Worm (Caenorhabditis elegans) whole organism, L1 larva: ENCODE data around the gene ccpp-6.
A peak's percentile ranks its signal among the peaks of the same experiment; 100 is the strongest.

ENCODE experiments used
- C04F5.9 ChIP-seq: sonication (generic microtip); optimal IDR thresholded peaks from 2 replicates; lab custom pipeline; 2016; ENCODE audit warnings: missing genetic modification characterization, missing compliant biosample characterization
- elt-3 ChIP-seq, 6 experiments: fragments of 150-350 bp in 1 of 6; sonication (generic microtip); optimal IDR thresholded peaks; 2 replicates each; lab custom pipeline; 2017 to 2018; ENCODE audit warnings: missing biosample characterization in 6 of 6, missing genetic modification characterization in 6 of 6, inconsistent platforms in 1 of 6
- jun-1 ChIP-seq: fragments of 150-350 bp; optimal IDR thresholded peaks from 2 replicates; lab custom pipeline; 2014; ENCODE audit warnings: missing biosample characterization, missing genetic modification reagents, missing genetic modification characterization
- skn-1 ChIP-seq: fragments of 150-350 bp; optimal IDR thresholded peaks from 2 replicates; lab custom pipeline; 2014; ENCODE audit warnings: missing biosample characterization, missing genetic modification characterization
- ztf-11 ChIP-seq, 2 experiments: sonication (generic microtip); optimal IDR thresholded peaks; 2 replicates each; lab custom pipeline; 2016 to 2017; ENCODE audit warnings: missing genetic modification characterization in 2 of 2, missing biosample characterization in 1 of 2, missing compliant biosample characterization in 1 of 2

DNA sequence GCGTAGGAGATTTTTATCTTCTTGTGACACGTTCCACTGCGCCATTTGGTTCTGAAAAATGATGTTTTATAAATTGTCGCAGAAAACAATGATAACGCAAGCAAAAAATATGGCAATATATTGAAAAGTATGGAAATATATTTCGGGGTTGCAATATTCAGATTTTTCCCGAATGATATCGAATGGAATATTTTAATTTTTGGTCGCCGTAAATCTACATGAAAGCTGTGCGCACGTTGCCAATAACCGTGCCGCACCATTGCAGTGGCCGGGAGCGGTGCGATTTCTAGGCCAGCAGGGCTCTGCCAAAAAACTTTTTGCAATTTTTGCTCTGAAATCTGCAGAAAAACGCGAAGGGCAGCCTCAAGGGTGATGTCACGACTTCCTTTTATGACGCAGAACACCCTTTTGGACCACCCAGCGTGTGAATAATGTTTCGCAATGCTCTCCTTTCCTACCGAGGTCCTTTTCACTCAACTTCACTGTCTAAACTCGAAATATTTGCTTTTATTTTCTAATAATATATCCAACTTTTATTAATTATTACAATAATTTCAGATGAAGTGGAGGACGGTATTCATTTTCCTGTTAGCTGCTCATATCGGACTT is 28.9 kb downstream of the ccpp-6 start, which contains the start of the genes F09E5.11 and bmy-1:
- TF ChIP-seq ztf-11 (tag; optimal IDR thresholded peaks at IDR 0.05; lab: Kevin White, UChicago) = peak in 1 of 2 experiments; percentile 92
- TF ChIP-seq jun-1 (tag; lab: Kevin White, UChicago) = peak; percentile 69
- TF ChIP-seq skn-1 (tag; lab: Kevin White, UChicago) = peak; percentile 84
- TF ChIP-seq C04F5.9 (tag; lab: Kevin White, UChicago) = peak; percentile 60
- peak in 2 of 6 experiments; percentile 16 to 29 for TF ChIP-seq elt-3 (tag; optimal IDR thresholded peaks at IDR 0.05; lab: Kevin White, UChicago)
